Worm (Caenorhabditis elegans): ENCODE measurements around the gene gfat-1.
A peak's percentile ranks its signal among the peaks of the same experiment; 100 is the strongest.

The gfat-1 gene

DNA sequence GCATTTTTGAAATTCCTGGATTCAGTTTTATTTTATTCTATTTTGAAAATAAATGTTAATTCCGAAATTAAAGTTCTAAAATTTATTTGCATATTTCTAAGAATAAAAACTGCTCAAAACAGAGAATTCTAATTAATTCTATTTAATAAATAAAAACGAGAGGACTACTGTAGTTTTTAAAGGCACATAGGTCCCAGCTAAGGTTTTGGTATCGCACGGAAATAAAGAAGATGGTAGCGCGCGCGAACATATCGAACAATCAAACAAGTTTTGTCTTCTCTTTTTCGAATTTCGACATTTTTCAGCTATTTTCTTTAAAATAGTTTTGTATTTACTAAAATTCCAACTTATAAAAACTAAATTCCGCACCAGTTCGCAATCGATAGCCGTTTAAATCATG is 17.4 kb downstream of the gfat-1 start (continued):
- TF ChIP-seq lir-1 (GFP tag; conservative IDR thresholded peaks at IDR 0.05) (0 out of 2 replicates have a peak, but pooled peaks have one; percentile 25), ceh-79 (tag; optimal IDR thresholded peaks at IDR 0.05) (no peak), egrh-3 (GFP tag; IDR thresholded peaks at IDR 0.05) (no peak), Y56A3A.18 (GFP tag; IDR thresholded peaks at IDR 0.05) (no peak), F23B12.7 (tag; optimal IDR thresholded peaks at IDR 0.05; ENCODE audit: insufficient read depth) (no peak), tbx-9 (tag; optimal IDR thresholded peaks at IDR 0.05; ENCODE audit: borderline replicate concordance) (no peak), Y79H2A.3 (GFP tag; conservative IDR thresholded peaks at IDR 0.05) (0 out of 2 replicates have a peak, but pooled peaks have one; percentile 73), fkh-3 (tag; optimal IDR thresholded peaks at IDR 0.05) (no peak), nhr-179 (tag; optimal IDR thresholded peaks at IDR 0.05) (no peak)

DNA sequence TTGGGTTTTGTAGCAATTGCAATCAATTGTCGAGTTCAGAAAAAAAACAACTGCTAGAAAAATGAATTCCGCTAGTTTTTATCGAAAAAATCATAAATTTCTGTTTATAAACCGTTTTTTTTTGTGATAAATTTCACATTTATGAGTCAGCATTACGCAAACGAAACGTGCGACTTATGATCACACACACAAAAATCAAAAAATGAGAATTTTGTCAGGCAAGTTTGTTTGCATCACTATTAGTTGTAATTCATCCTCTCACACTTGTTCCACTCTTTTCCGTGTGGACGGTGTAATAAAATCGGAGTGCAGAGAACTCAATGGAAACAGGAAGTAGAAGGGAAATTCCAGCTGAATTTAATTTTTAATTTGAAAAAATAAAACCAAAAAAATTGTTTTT is 17.8 kb downstream of the gfat-1 start, which contains the start of gene pcs-1:
Gene pcs-1 (minus strand): TSS at position 344 of the 400 bp plus-strand sequence.
- peak; percentile 7 for TF ChIP-seq nhr-80 (tag; optimal IDR thresholded peaks at IDR 0.05)
- no peak for TF ChIP-seq Y67H2A.10 (GFP tag; conservative IDR thresholded peaks at IDR 0.05)
- TF ChIP-seq egl-44 (GFP tag; IDR thresholded peaks at IDR 0.05) = no peak
- no peak for TF ChIP-seq dpl-1 (GFP tag; optimal IDR thresholded peaks at IDR 0.05)
- no peak for TF ChIP-seq efl-1 (GFP tag; optimal IDR thresholded peaks at IDR 0.05)
- TF ChIP-seq F22D6.2 (tag; optimal IDR thresholded peaks at IDR 0.05) = no peak

DNA sequence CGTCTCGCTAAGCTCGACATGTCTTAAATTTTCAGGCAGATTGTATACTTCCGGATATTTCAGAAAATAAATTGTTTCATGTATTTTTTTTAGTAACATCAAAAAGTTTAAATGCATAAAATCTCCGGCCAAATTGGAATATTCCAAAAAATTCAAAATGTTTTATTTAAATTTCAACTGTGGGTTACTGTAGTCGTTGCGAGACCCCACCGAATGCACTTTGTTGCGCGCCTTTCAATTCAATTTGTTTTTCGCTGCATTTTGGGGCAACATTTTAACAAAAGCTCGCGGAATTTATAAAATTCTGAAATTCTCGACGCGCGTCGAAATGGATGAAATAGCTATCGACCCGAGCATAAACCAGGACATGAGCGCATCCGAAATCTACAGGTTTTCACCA is 22.3 kb downstream of the gfat-1 start, which contains the start of gene F54D5.2:
Gene F54D5.2 (plus strand): TSS at position 237 of the 400 bp plus-strand sequence.
- TF ChIP-seq sea-2 (GFP tag; IDR thresholded peaks at IDR 0.05) = no peak
- TF ChIP-seq madf-3 (GFP tag; IDR thresholded peaks at IDR 0.05) = no peak
- no peak for TF ChIP-seq F23B12.7 (tag; optimal IDR thresholded peaks at IDR 0.05; ENCODE audit: insufficient read depth)
- no peak for TF ChIP-seq attf-3 (GFP tag; conservative IDR thresholded peaks at IDR 0.05)
- TF ChIP-seq Y56A3A.18 (GFP tag; IDR thresholded peaks at IDR 0.05) = no peak
- peak; percentile 62 for TF ChIP-seq xnd-1 (tag; optimal IDR thresholded peaks at IDR 0.05)
- TF ChIP-seq aptf-3 (GFP tag; IDR thresholded peaks at IDR 0.05) = no peak
- no peak for TF ChIP-seq pha-4 (tag; optimal IDR thresholded peaks at IDR 0.05)
- no peak for TF ChIP-seq die-1 (tag; optimal IDR thresholded peaks at IDR 0.05)
- 0 out of 2 replicates have a peak, but pooled peaks have one; percentile 12 for TF ChIP-seq D2030.7 (GFP tag; IDR thresholded peaks at IDR 0.05)
- TF ChIP-seq K12H6.12 (tag; optimal IDR thresholded peaks at IDR 0.05) = no peak
- TF ChIP-seq zfh-2 (GFP tag; conservative IDR thresholded peaks at IDR 0.05) = no peak
- peak; percentile 9 for TF ChIP-seq dpl-1 (GFP tag; optimal IDR thresholded peaks at IDR 0.05)
- TF ChIP-seq cebp-1 (GFP tag; IDR thresholded peaks at IDR 0.05) = no peak
- no peak for TF ChIP-seq cebp-1 (tag; optimal IDR thresholded peaks at IDR 0.05)
- TF ChIP-seq tbx-9 (tag; optimal IDR thresholded peaks at IDR 0.05; ENCODE audit: borderline replicate concordance) = no peak
- no peak for TF ChIP-seq ama-1 (optimal IDR thresholded peaks at IDR 0.05)
- TF ChIP-seq ama-1 (GFP tag; optimal IDR thresholded peaks at IDR 0.05) = no peak
- TF ChIP-seq him-1 (tag; optimal IDR thresholded peaks at IDR 0.05) = no peak
- no peak for TF ChIP-seq F37B4.10 (GFP tag; IDR thresholded peaks at IDR 0.05)
- TF ChIP-seq B0336.3 (GFP tag; IDR thresholded peaks at IDR 0.05) = no peak
- no peak for TF ChIP-seq nhr-179 (tag; optimal IDR thresholded peaks at IDR 0.05)
- TF ChIP-seq mcd-1 (GFP tag; IDR thresholded peaks at IDR 0.05) = no peak
- peak; percentile 84 for TF ChIP-seq F33H1.4 (GFP tag; IDR thresholded peaks at IDR 0.05)
- TF ChIP-seq lin-54 (GFP tag; optimal IDR thresholded peaks at IDR 0.05) = peak; percentile 74
- no peak for TF ChIP-seq cebp-2 (GFP tag; IDR thresholded peaks at IDR 0.05)
- peak; percentile 79 for TF ChIP-seq madf-6 (GFP tag; IDR thresholded peaks at IDR 0.05)
- no peak for TF ChIP-seq hsf-1 (GFP tag; IDR thresholded peaks at IDR 0.05)
- TF ChIP-seq F57A8.1 (GFP tag; optimal IDR thresholded peaks at IDR 0.05) = no peak
- TF ChIP-seq nhr-120 (GFP tag; IDR thresholded peaks at IDR 0.05) = no peak
- no peak for TF ChIP-seq Y79H2A.3 (GFP tag; conservative IDR thresholded peaks at IDR 0.05)
- no peak for TF ChIP-seq ceh-27 (GFP tag; optimal IDR thresholded peaks at IDR 0.05)
- no peak for TF ChIP-seq akir-1 (GFP tag; optimal IDR thresholded peaks at IDR 0.05)
- TF ChIP-seq ekl-4 (GFP tag; IDR thresholded peaks at IDR 0.05) = no peak
- no peak for TF ChIP-seq unc-62 (GFP tag; optimal IDR thresholded peaks at IDR 0.05)
- no peak for TF ChIP-seq egl-44 (GFP tag; IDR thresholded peaks at IDR 0.05)
- TF ChIP-seq lag-1 (GFP tag; IDR thresholded peaks at IDR 0.05) = no peak
- TF ChIP-seq efl-1 (GFP tag; optimal IDR thresholded peaks at IDR 0.05) = peak; percentile 39
- no peak for TF ChIP-seq nhr-90 (tag; optimal IDR thresholded peaks at IDR 0.05)
- no peak for TF ChIP-seq fkh-3 (tag; optimal IDR thresholded peaks at IDR 0.05)

Data from whole organism, young adult.